Worm (Caenorhabditis elegans) whole organism, L1 larva: Measurements from ENCODE around the gene T05A7.7.
A peak's percentile ranks its signal among the peaks of the same experiment; 100 is the strongest.

Source experiments
- C04F5.9 ChIP-seq: sonication (generic microtip); optimal IDR thresholded peaks from 2 replicates; lab custom pipeline; 2016; ENCODE audit warnings: missing genetic modification characterization, missing compliant biosample characterization
- C16A3.4 ChIP-seq: fragments of 150-350 bp; optimal IDR thresholded peaks from 2 replicates; lab custom pipeline; 2014; ENCODE audit warnings: missing biosample characterization, missing genetic modification characterization
- C34B4.2 ChIP-seq: sonication (generic microtip); optimal IDR thresholded peaks from 2 replicates; lab custom pipeline; 2017; ENCODE audit warnings: mild to moderate bottlenecking, missing genetic modification characterization, missing compliant biosample characterization
- Y116A8C.19 ChIP-seq: sonication (generic microtip); optimal IDR thresholded peaks from 2 replicates; lab custom pipeline; 2016; ENCODE audit warnings: missing compliant biosample characterization, missing genetic modification characterization, borderline replicate concordance
- alr-1 ChIP-seq: fragments of 200-800 bp; sonication (Bioruptor generic); optimal IDR thresholded peaks from 2 replicates; lab custom pipeline; 2018; ENCODE audit warnings: borderline replicate concordance, mild to moderate bottlenecking, missing genetic modification characterization, missing compliant biosample characterization
- aly-2 ChIP-seq: fragments of 150-350 bp; optimal IDR thresholded peaks from 2 replicates; lab custom pipeline; 2014; ENCODE audit warnings: missing biosample characterization, missing genetic modification characterization
- ama-1 ChIP-seq: fragments of 150-350 bp; optimal IDR thresholded peaks from 2 replicates; lab custom pipeline; 2014
- ceh-63 ChIP-seq: fragments of 200-800 bp; sonication (Bioruptor generic); optimal IDR thresholded peaks from 2 replicates; lab custom pipeline; 2018; ENCODE audit warnings: mild to moderate bottlenecking, missing genetic modification characterization, missing compliant biosample characterization
- ceh-88 ChIP-seq: fragments of 200-800 bp; sonication (Bioruptor generic); IDR thresholded peaks from 2 replicates; pipeline ENCODE4 v1.3.6; 2022; ENCODE audit warnings: missing genetic modification characterization, missing compliant biosample characterization
- ces-1 ChIP-seq: fragments of 150-350 bp; optimal IDR thresholded peaks from 2 replicates; lab custom pipeline; 2014; ENCODE audit warnings: missing biosample characterization, missing genetic modification reagents, missing genetic modification characterization
- dpl-1 ChIP-seq, 3 experiments: fragments of 150-350 bp in 2 of 3; sonication (generic microtip) in 1 of 3; optimal IDR thresholded peaks; 2 replicates each; lab custom pipeline; 2014 to 2017; ENCODE audit warnings: missing biosample characterization in 3 of 3, missing genetic modification characterization in 3 of 3, missing genetic modification reagents in 3 of 3
- efl-3 ChIP-seq: fragments of 200-800 bp; sonication (Bioruptor generic); optimal IDR thresholded peaks from 2 replicates; lab custom pipeline; 2018; ENCODE audit warnings: mild to moderate bottlenecking, missing genetic modification characterization, missing compliant biosample characterization
- ets-5 ChIP-seq: fragments of 200-800 bp; sonication (Bioruptor generic); IDR thresholded peaks from 2 replicates; pipeline ENCODE4 v1.3.6; 2022; ENCODE audit warnings: missing genetic modification characterization, missing compliant biosample characterization
- fkh-4 ChIP-seq: sonication (generic microtip); optimal IDR thresholded peaks from 2 replicates; lab custom pipeline; 2016; ENCODE audit warnings: missing compliant biosample characterization, missing genetic modification characterization, borderline replicate concordance
- hlh-17 ChIP-seq: fragments of 200-800 bp; sonication (Bioruptor generic); optimal IDR thresholded peaks from 2 replicates; lab custom pipeline; 2018; ENCODE audit warnings: missing genetic modification characterization, mild to moderate bottlenecking, missing compliant biosample characterization, moderate library complexity, borderline replicate concordance
- hpl-2 ChIP-seq: fragments of 150-350 bp; optimal IDR thresholded peaks from 2 replicates; lab custom pipeline; 2014; ENCODE audit warnings: missing biosample characterization, missing genetic modification reagents, missing genetic modification characterization
- irx-1 ChIP-seq: sonication (generic microtip); optimal IDR thresholded peaks from 2 replicates; lab custom pipeline; 2016; ENCODE audit warnings: missing genetic modification characterization, missing compliant biosample characterization
- jun-1 ChIP-seq: fragments of 150-350 bp; optimal IDR thresholded peaks from 2 replicates; lab custom pipeline; 2014; ENCODE audit warnings: missing biosample characterization, missing genetic modification reagents, missing genetic modification characterization
- lin-13 ChIP-seq: fragments of 150-350 bp; optimal IDR thresholded peaks from 2 replicates; lab custom pipeline; 2014; ENCODE audit warnings: missing biosample characterization, missing genetic modification reagents, missing genetic modification characterization
- lin-14 ChIP-seq: fragments of 200-800 bp; sonication (Bioruptor generic); optimal IDR thresholded peaks from 2 replicates; lab custom pipeline; 2018; ENCODE audit warnings: mild to moderate bottlenecking, missing genetic modification characterization, moderate library complexity, missing compliant biosample characterization
- lin-15B ChIP-seq: fragments of 150-350 bp; sonication (generic microtip); optimal IDR thresholded peaks from 3 replicates; lab custom pipeline; 2014; ENCODE audit warnings: missing biosample characterization, missing genetic modification characterization
- lin-35 ChIP-seq, 2 experiments: fragments of 150-350 bp; optimal IDR thresholded peaks; 2 replicates each; lab custom pipeline; 2014; ENCODE audit warnings: missing biosample characterization in 2 of 2, missing genetic modification characterization in 2 of 2, missing genetic modification reagents in 2 of 2
- lin-39 ChIP-seq: fragments of 150-350 bp; optimal IDR thresholded peaks from 2 replicates; lab custom pipeline; 2014; ENCODE audit warnings: missing biosample characterization, missing genetic modification reagents, missing genetic modification characterization
- lsy-2 ChIP-seq, 2 experiments: fragments of 150-350 bp; optimal IDR thresholded peaks; 2 replicates each; lab custom pipeline; 2014; ENCODE audit warnings: missing biosample characterization in 2 of 2, missing genetic modification characterization in 2 of 2
- mab-9 ChIP-seq: fragments of 200-800 bp; sonication (Bioruptor generic); IDR thresholded peaks from 2 replicates; pipeline ENCODE4 v1.3.6; 2022; ENCODE audit warnings: missing genetic modification reagents, missing genetic modification characterization, missing compliant biosample characterization
- mdl-1 ChIP-seq, 2 experiments: fragments of 150-350 bp; optimal IDR thresholded peaks; 2 replicates each; lab custom pipeline; 2014 to 2017; ENCODE audit warnings: missing biosample characterization in 2 of 2, missing genetic modification characterization in 2 of 2, inconsistent platforms in 1 of 2
- mef-2 ChIP-seq: fragments of 150-350 bp; optimal IDR thresholded peaks from 2 replicates; lab custom pipeline; 2014; ENCODE audit warnings: missing biosample characterization, missing genetic modification characterization
- nhr-11 ChIP-seq: fragments of 150-350 bp; optimal IDR thresholded peaks from 2 replicates; lab custom pipeline; 2014; ENCODE audit warnings: missing biosample characterization, missing genetic modification characterization
- nhr-19 ChIP-seq: fragments of 200-800 bp; sonication (Bioruptor generic); conservative IDR thresholded peaks from 2 replicates; pipeline ENCODE4 v1.3.6; 2022; ENCODE audit warnings: missing genetic modification characterization, missing compliant biosample characterization
- nhr-237 ChIP-seq: fragments of 150-350 bp; optimal IDR thresholded peaks from 2 replicates; lab custom pipeline; 2014; ENCODE audit warnings: missing biosample characterization, missing genetic modification characterization
- nhr-28 ChIP-seq: fragments of 150-350 bp; optimal IDR thresholded peaks from 2 replicates; lab custom pipeline; 2014; ENCODE audit warnings: missing biosample characterization, missing genetic modification characterization
- nhr-71 ChIP-seq: sonication (generic microtip); optimal IDR thresholded peaks from 2 replicates; lab custom pipeline; 2016; ENCODE audit warnings: mild to moderate bottlenecking, missing genetic modification characterization, moderate library complexity, missing compliant biosample characterization
- nhr-77 ChIP-seq: fragments of 150-350 bp; optimal IDR thresholded peaks from 2 replicates; lab custom pipeline; 2014; ENCODE audit warnings: missing biosample characterization, missing genetic modification characterization
- pqm-1 ChIP-seq: sonication (generic microtip); optimal IDR thresholded peaks from 3 replicates; lab custom pipeline; 2017; ENCODE audit warnings: missing biosample characterization, missing genetic modification characterization
- rnt-1 ChIP-seq: sonication (generic microtip); optimal IDR thresholded peaks from 2 replicates; lab custom pipeline; 2016; ENCODE audit warnings: mild to moderate bottlenecking, missing genetic modification characterization, moderate library complexity, missing compliant biosample characterization
- skn-1 ChIP-seq: fragments of 150-350 bp; optimal IDR thresholded peaks from 2 replicates; lab custom pipeline; 2014; ENCODE audit warnings: missing biosample characterization, missing genetic modification characterization
- snpc-4 ChIP-seq: fragments of 150-350 bp; optimal IDR thresholded peaks from 2 replicates; lab custom pipeline; 2014; ENCODE audit warnings: missing biosample characterization, missing genetic modification characterization
- snu-23 ChIP-seq: sonication (generic microtip); optimal IDR thresholded peaks from 2 replicates; lab custom pipeline; 2016; ENCODE audit warnings: missing genetic modification characterization, missing compliant biosample characterization
- sptf-1 ChIP-seq: fragments of 150-350 bp; optimal IDR thresholded peaks from 2 replicates; lab custom pipeline; 2014; ENCODE audit warnings: missing biosample characterization, missing genetic modification characterization
- sup-37 ChIP-seq: fragments of 200-800 bp; sonication (Bioruptor generic); optimal IDR thresholded peaks from 2 replicates; lab custom pipeline; 2018; ENCODE audit warnings: mild to moderate bottlenecking, missing genetic modification characterization, missing compliant biosample characterization
- swsn-7 ChIP-seq: sonication (generic microtip); optimal IDR thresholded peaks from 2 replicates; lab custom pipeline; 2016; ENCODE audit warnings: missing genetic modification characterization, missing compliant biosample characterization
- tlp-1 ChIP-seq: fragments of 150-350 bp; optimal IDR thresholded peaks from 2 replicates; lab custom pipeline; 2014; ENCODE audit warnings: missing biosample characterization, missing genetic modification characterization
- unc-130 ChIP-seq: fragments of 150-350 bp; optimal IDR thresholded peaks from 2 replicates; lab custom pipeline; 2017; ENCODE audit warnings: missing biosample characterization, missing genetic modification characterization, inconsistent platforms
- unc-30 ChIP-seq: sonication (generic microtip); optimal IDR thresholded peaks from 2 replicates; lab custom pipeline; 2017; ENCODE audit warnings: missing biosample characterization, missing genetic modification characterization
- unc-86 ChIP-seq: sonication (generic microtip); optimal IDR thresholded peaks from 2 replicates; lab custom pipeline; 2016; ENCODE audit warnings: missing genetic modification characterization, missing compliant biosample characterization
- vab-15 ChIP-seq: sonication (generic microtip); optimal IDR thresholded peaks from 2 replicates; lab custom pipeline; 2017; ENCODE audit warnings: missing genotype, mild to moderate bottlenecking, missing genetic modification characterization, missing compliant biosample characterization
- zag-1 ChIP-seq: fragments of 150-350 bp; optimal IDR thresholded peaks from 2 replicates; lab custom pipeline; 2014; ENCODE audit warnings: missing biosample characterization, missing genetic modification characterization
- zip-4 ChIP-seq: fragments of 200-800 bp; sonication (Bioruptor generic); optimal IDR thresholded peaks from 2 replicates; lab custom pipeline; 2018; ENCODE audit warnings: mild to moderate bottlenecking, missing genetic modification characterization, moderate library complexity, missing compliant biosample characterization
- ztf-11 ChIP-seq, 2 experiments: sonication (generic microtip); optimal IDR thresholded peaks; 2 replicates each; lab custom pipeline; 2016 to 2017; ENCODE audit warnings: missing genetic modification characterization in 2 of 2, missing biosample characterization in 1 of 2, missing compliant biosample characterization in 1 of 2
- ztf-4 ChIP-seq: fragments of 150-350 bp; optimal IDR thresholded peaks from 2 replicates; lab custom pipeline; 2014; ENCODE audit warnings: missing biosample characterization, missing genetic modification characterization

The T05A7.7 gene

ce11 chrII:4672584-4673110 lies 8.6 kb downstream of the T05A7.7 start, which contains the start of the genes clec-140 and hmg-11 (continued):
- TF ChIP-seq Y116A8C.19: no peak
- TF ChIP-seq sup-37 (GFP tag; lab: Kevin White, UChicago): no peak
- no peak for TF ChIP-seq mef-2 (tag; lab: Kevin White, UChicago)
- peak; percentile 28 for TF ChIP-seq lin-15B
- TF ChIP-seq ztf-4: no peak
- TF ChIP-seq ceh-88 (GFP tag; lab: Robert Waterston, UW): no peak
- no peak for TF ChIP-seq nhr-237
- TF ChIP-seq C16A3.4: peak; percentile 0
- TF ChIP-seq pqm-1: no peak
- TF ChIP-seq lin-39 (tag; lab: Kevin White, UChicago): no peak
- TF ChIP-seq ces-1 (GFP tag; lab: Kevin White, UChicago): no peak
- TF ChIP-seq snu-23: no peak
- TF ChIP-seq efl-3 (GFP tag; lab: Kevin White, UChicago): no peak
- TF ChIP-seq unc-130 (tag; lab: Kevin White, UChicago): no peak
- no peak for TF ChIP-seq aly-2
- no peak for TF ChIP-seq ceh-63 (GFP tag; lab: Kevin White, UChicago)
- peak in 1 of 2 experiments; percentile 79 for TF ChIP-seq mdl-1 (tag; optimal IDR thresholded peaks at IDR 0.05; lab: Kevin White, UChicago)
- TF ChIP-seq skn-1 (tag; lab: Kevin White, UChicago): peak; percentile 19
- no peak for TF ChIP-seq zag-1
- TF ChIP-seq vab-15: no peak
- no peak for TF ChIP-seq unc-86 (tag; lab: Kevin White, UChicago)
- TF ChIP-seq dpl-1 (GFP tag; optimal IDR thresholded peaks at IDR 0.05; lab: Kevin White, UChicago): peak; percentile 17 to 60 (median 17)
- TF ChIP-seq zip-4: no peak
- TF ChIP-seq nhr-28 (tag; lab: Kevin White, UChicago): no peak
- TF ChIP-seq C04F5.9 (tag; lab: Kevin White, UChicago): no peak
- no peak for TF ChIP-seq nhr-77 (tag; lab: Kevin White, UChicago)
- no peak for TF ChIP-seq mab-9 (GFP tag; lab: Robert Waterston, UW)
- TF ChIP-seq swsn-7: no peak
- peak; percentile 49 to 70 for TF ChIP-seq lin-35 (GFP tag; optimal IDR thresholded peaks at IDR 0.05; lab: Kevin White, UChicago)
- peak; percentile 13 for TF ChIP-seq jun-1 (tag; lab: Kevin White, UChicago)
- peak in 1 of 2 experiments; percentile 55 for TF ChIP-seq ztf-11 (tag; optimal IDR thresholded peaks at IDR 0.05; lab: Kevin White, UChicago)
- TF ChIP-seq rnt-1 (tag; lab: Kevin White, UChicago): peak; percentile 46
- TF ChIP-seq alr-1 (tag; lab: Kevin White, UChicago): no peak
- peak; percentile 96 for TF ChIP-seq lin-14 (GFP tag; lab: Kevin White, UChicago)
- peak; percentile 12 for TF ChIP-seq snpc-4
- TF ChIP-seq hpl-2 (GFP tag; lab: Kevin White, UChicago): no peak
- no peak for TF ChIP-seq sptf-1 (tag; lab: Kevin White, UChicago)
- no peak for TF ChIP-seq irx-1
- TF ChIP-seq tlp-1 (tag; lab: Kevin White, UChicago): no peak
- peak; percentile 37 for TF ChIP-seq lin-13 (GFP tag; lab: Kevin White, UChicago)
- no peak for TF ChIP-seq unc-30 (tag; lab: Kevin White, UChicago)
- no peak for TF ChIP-seq nhr-11 (tag; lab: Kevin White, UChicago)
- TF ChIP-seq ama-1 (lab: Kevin White, UChicago): no peak

DNA sequence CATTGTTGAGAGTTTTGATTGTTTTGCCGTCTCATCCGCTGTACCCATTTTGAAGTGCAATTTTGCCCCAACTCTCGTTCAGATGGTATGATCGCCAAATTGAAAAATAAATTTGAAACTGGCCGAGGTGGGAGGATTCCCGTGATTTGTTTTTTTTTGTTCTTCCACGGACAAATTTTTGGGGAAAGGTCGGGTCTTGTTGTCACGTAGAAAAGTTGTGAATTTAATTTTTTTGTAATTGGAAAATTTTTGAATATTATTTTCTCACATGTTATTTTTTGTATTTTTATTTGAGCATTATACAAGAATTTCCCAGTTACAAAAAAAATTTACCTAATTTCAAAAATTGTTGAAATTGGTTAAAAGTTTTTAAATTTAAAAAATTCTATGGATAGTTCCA lies 9.6 kb downstream of the T05A7.7 start, which contains the start of gene T05A7.6:
TSS of gene T05A7.6 (minus strand) at position 101 of the 400 bp plus-strand sequence.
- TF ChIP-seq lsy-2 (tag; optimal IDR thresholded peaks at IDR 0.05; lab: Kevin White, UChicago) (no peak), nhr-71 (tag; lab: Kevin White, UChicago) (no peak), mab-9 (GFP tag; lab: Robert Waterston, UW) (no peak), unc-86 (tag; lab: Kevin White, UChicago) (no peak), dpl-1 (GFP tag; optimal IDR thresholded peaks at IDR 0.05; lab: Kevin White, UChicago) (no peak), nhr-237 (no peak), lin-35 (GFP tag; optimal IDR thresholded peaks at IDR 0.05; lab: Kevin White, UChicago) (no peak), nhr-19 (GFP tag; lab: Robert Waterston, UW) (no peak), snu-23 (no peak), C34B4.2 (tag; lab: Kevin White, UChicago) (no peak), ets-5 (no peak), fkh-4 (no peak), sup-37 (GFP tag; lab: Kevin White, UChicago) (no peak), unc-130 (tag; lab: Kevin White, UChicago) (no peak), nhr-28 (tag; lab: Kevin White, UChicago) (no peak), hpl-2 (GFP tag; lab: Kevin White, UChicago) (no peak), ztf-11 (tag; optimal IDR thresholded peaks at IDR 0.05; lab: Kevin White, UChicago) (no peak), hlh-17 (GFP tag; lab: Kevin White, UChicago) (no peak)
